Fruit fly (Drosophila melanogaster) whole organism, embryonic: ENCODE data around the gene scrib.
A peak's percentile ranks its signal among the peaks of the same experiment; 100 is the strongest.

ENCODE experiments used
- Abd-B ChIP-seq: fragments of 200-800 bp; sonication (Bioruptor generic); optimal IDR thresholded peaks from 2 replicates; lab custom pipeline; 2018; ENCODE audit warnings: missing biosample characterization, mild to moderate bottlenecking, missing genetic modification characterization, moderate library complexity
- Antp ChIP-seq: fragments of 200-800 bp; sonication (Bioruptor generic); optimal IDR thresholded peaks from 3 replicates; lab custom pipeline; 2016; ENCODE audit warnings: missing biosample characterization, missing genetic modification characterization
- Blimp-1 ChIP-seq: fragments of 200-800 bp; sonication (Bioruptor generic); optimal IDR thresholded peaks from 3 replicates; lab custom pipeline; 2018; ENCODE audit warnings: missing biosample characterization, missing genetic modification characterization, mild to moderate bottlenecking, moderate library complexity, missing genetic modification reagents
- CG10209 ChIP-seq: fragments of 200-800 bp; sonication (Bioruptor generic); optimal IDR thresholded peaks from 3 replicates; lab custom pipeline; 2017; ENCODE audit warnings: missing biosample characterization, mild to moderate bottlenecking, missing genetic modification characterization, missing genetic modification reagents
- CG10654 ChIP-seq: fragments of 200-800 bp; sonication (Bioruptor generic); optimal IDR thresholded peaks from 2 replicates; lab custom pipeline; 2016; ENCODE audit warnings: missing biosample characterization, missing genetic modification characterization
- CG11398 ChIP-seq: fragments of 200-800 bp; sonication (Bioruptor generic); optimal IDR thresholded peaks from 2 replicates; lab custom pipeline; 2016; ENCODE audit warnings: missing biosample characterization, missing genetic modification characterization
- CG12219 ChIP-seq: fragments of 200-800 bp; sonication (Bioruptor generic); optimal IDR thresholded peaks from 3 replicates; lab custom pipeline; 2018; ENCODE audit warnings: missing biosample characterization, mild to moderate bottlenecking, missing genetic modification characterization
- CG12299 ChIP-seq: fragments of 200-800 bp; sonication (Bioruptor generic); optimal IDR thresholded peaks from 2 replicates; lab custom pipeline; 2018; ENCODE audit warnings: missing biosample characterization, mild to moderate bottlenecking, missing genetic modification characterization
- CG12659 ChIP-seq: fragments of 200-800 bp; sonication (Bioruptor generic); optimal IDR thresholded peaks from 3 replicates; lab custom pipeline; 2017; ENCODE audit warnings: mild to moderate bottlenecking, missing biosample characterization, missing genetic modification reagents, missing genetic modification characterization
- CG12744 ChIP-seq: fragments of 200-800 bp; sonication (Bioruptor generic); optimal IDR thresholded peaks from 2 replicates; lab custom pipeline; 2016; ENCODE audit warnings: missing biosample characterization, missing genetic modification characterization
- CG14050 ChIP-seq: fragments of 200-800 bp; sonication (Bioruptor generic); IDR thresholded peaks from 3 replicates; pipeline ENCODE4 v1.3.6; 2022; ENCODE audit warnings: missing biosample characterization, missing genetic modification characterization
- CG15011 ChIP-seq: fragments of 200-800 bp; sonication (Bioruptor generic); optimal IDR thresholded peaks from 3 replicates; lab custom pipeline; 2018; ENCODE audit warnings: missing biosample characterization, mild to moderate bottlenecking, missing genetic modification characterization
- CG30020 ChIP-seq: fragments of 200-800 bp; optimal IDR thresholded peaks from 2 replicates; lab custom pipeline; 2019; ENCODE audit warnings: missing biosample characterization, mild to moderate bottlenecking, missing genetic modification characterization, moderate library complexity
- CG3065 ChIP-seq: fragments of 200-800 bp; sonication (Bioruptor generic); optimal IDR thresholded peaks from 2 replicates; lab custom pipeline; 2016; ENCODE audit warnings: missing biosample characterization, missing genetic modification characterization
- CG31441 ChIP-seq: fragments of 200-800 bp; sonication (Bioruptor generic); IDR thresholded peaks from 2 replicates; pipeline ENCODE4 v1.3.6; 2022; ENCODE audit warnings: missing biosample characterization, missing genetic modification characterization
- CG3726 ChIP-seq: fragments of 200-800 bp; sonication (Bioruptor generic); IDR thresholded peaks from 3 replicates; pipeline ENCODE4, ENCODE4 v1.3.6; 2022; ENCODE audit warnings: missing biosample characterization, missing genetic modification characterization
- CG3847 ChIP-seq: fragments of 200-800 bp; sonication (Bioruptor generic); IDR thresholded peaks from 2 replicates; pipeline ENCODE4 v1.3.6; 2022; ENCODE audit warnings: missing biosample characterization, missing genetic modification characterization
- CG6272 ChIP-seq: fragments of 200-800 bp; sonication (Bioruptor generic); IDR thresholded peaks from 2 replicates; pipeline ENCODE4 v1.3.6; 2022; ENCODE audit warnings: missing biosample characterization, missing genetic modification characterization
- CG8290 ChIP-seq, 3 experiments: fragments of 200-800 bp; sonication (Bioruptor generic); optimal IDR thresholded peaks; 2 replicates each; lab custom pipeline; 2016 to 2019; ENCODE audit warnings: missing biosample characterization in 3 of 3, missing genetic modification characterization in 3 of 3, mild to moderate bottlenecking in 2 of 3, moderate library complexity in 1 of 3
- Deaf1 ChIP-seq: fragments of 200-800 bp; optimal IDR thresholded peaks from 3 replicates; lab custom pipeline; 2019; ENCODE audit warnings: missing biosample characterization, mild to moderate bottlenecking, missing genetic modification characterization, moderate library complexity
- Dek ChIP-seq: fragments of 200-800 bp; sonication (Bioruptor generic); optimal IDR thresholded peaks from 3 replicates; lab custom pipeline; 2019; ENCODE audit warnings: missing biosample characterization, mild to moderate bottlenecking, missing genetic modification characterization, moderate library complexity
- Dip3 ChIP-seq: fragments of 200-800 bp; sonication (Bioruptor generic); optimal IDR thresholded peaks from 3 replicates; lab custom pipeline; 2016; ENCODE audit warnings: missing biosample characterization, missing genetic modification characterization
- Fer2 ChIP-seq: fragments of 200-800 bp; sonication (Bioruptor generic); optimal IDR thresholded peaks from 2 replicates; lab custom pipeline; 2018; ENCODE audit warnings: missing biosample characterization, mild to moderate bottlenecking, missing genetic modification characterization, moderate library complexity
- Hand ChIP-seq: fragments of 200-800 bp; sonication (Bioruptor generic); optimal IDR thresholded peaks from 2 replicates; lab custom pipeline; 2017; ENCODE audit warnings: mild to moderate bottlenecking, missing biosample characterization, missing genetic modification reagents, missing genetic modification characterization
- HmgZ ChIP-seq: fragments of 200-800 bp; sonication (Bioruptor generic); optimal IDR thresholded peaks from 2 replicates; lab custom pipeline; 2018; ENCODE audit warnings: missing biosample characterization, mild to moderate bottlenecking, missing genetic modification characterization
- Nf-YC ChIP-seq: fragments of 200-800 bp; optimal IDR thresholded peaks from 3 replicates; lab custom pipeline; 2019; ENCODE audit warnings: missing biosample characterization, mild to moderate bottlenecking, missing genetic modification characterization, moderate library complexity
- PHDP ChIP-seq: fragments of 200-800 bp; sonication (Bioruptor generic); optimal IDR thresholded peaks from 3 replicates; lab custom pipeline; 2018; ENCODE audit warnings: missing biosample characterization, mild to moderate bottlenecking, missing genetic modification characterization, moderate library complexity
- abd-A ChIP-seq: fragments of 200-800 bp; sonication (Bioruptor generic); optimal IDR thresholded peaks from 3 replicates; lab custom pipeline; 2019; ENCODE audit warnings: missing biosample characterization, mild to moderate bottlenecking, missing genetic modification characterization, moderate library complexity
- cg ChIP-seq: fragments of 200-800 bp; sonication (Bioruptor generic); optimal IDR thresholded peaks from 3 replicates; lab custom pipeline; 2019; ENCODE audit warnings: missing biosample characterization, mild to moderate bottlenecking, missing genetic modification characterization, moderate library complexity
- chn ChIP-seq: fragments of 200-800 bp; sonication (Bioruptor generic); optimal IDR thresholded peaks from 2 replicates; lab custom pipeline; 2016; ENCODE audit warnings: missing biosample characterization, missing genetic modification characterization
- corto ChIP-seq: fragments of 200-800 bp; sonication (Bioruptor generic); optimal IDR thresholded peaks from 2 replicates; lab custom pipeline; 2016; ENCODE audit warnings: missing biosample characterization, mild to moderate bottlenecking, missing genetic modification characterization, moderate library complexity
- cwo ChIP-seq: fragments of 200-800 bp; sonication (Bioruptor generic); optimal IDR thresholded peaks from 3 replicates; lab custom pipeline; 2017; ENCODE audit warnings: missing biosample characterization, missing genetic modification characterization, mild to moderate bottlenecking, moderate library complexity, missing genetic modification reagents
- dpn ChIP-seq, 2 experiments: fragments of 200-800 bp; sonication (Bioruptor generic); optimal IDR thresholded peaks; 3 replicates each; lab custom pipeline; 2016; ENCODE audit warnings: missing biosample characterization in 2 of 2, missing genetic modification characterization in 2 of 2
- ewg ChIP-seq: fragments of 200-800 bp; sonication (Bioruptor generic); optimal IDR thresholded peaks from 3 replicates; lab custom pipeline; 2017; ENCODE audit warnings: mild to moderate bottlenecking, missing biosample characterization, missing genetic modification reagents, missing genetic modification characterization
- fru ChIP-seq: fragments of >200 bp; optimal IDR thresholded peaks from 2 replicates; lab custom pipeline; 2017
- hbn ChIP-seq: fragments of 200-800 bp; sonication (Bioruptor generic); IDR thresholded peaks from 2 replicates; pipeline ENCODE4 v1.3.6; 2022; ENCODE audit warnings: missing biosample characterization, missing genetic modification characterization; ENCODE audit not compliant: partially characterized antibody
- ranshi ChIP-seq: fragments of 200-800 bp; sonication (Bioruptor generic); IDR thresholded peaks from 2 replicates; pipeline ENCODE4 v1.3.6; 2022; ENCODE audit warnings: missing biosample characterization, missing genetic modification characterization
- salm ChIP-seq: fragments of 200-800 bp; sonication (Bioruptor generic); optimal IDR thresholded peaks from 2 replicates; lab custom pipeline; 2018; ENCODE audit warnings: missing biosample characterization, mild to moderate bottlenecking, missing genetic modification characterization
- scrt ChIP-seq: fragments of 200-800 bp; sonication (Bioruptor generic); optimal IDR thresholded peaks from 2 replicates; lab custom pipeline; 2018; ENCODE audit warnings: missing biosample characterization, mild to moderate bottlenecking, missing genetic modification characterization, moderate library complexity
- sd ChIP-seq: fragments of 200-800 bp; sonication (Bioruptor generic); optimal IDR thresholded peaks from 3 replicates; lab custom pipeline; 2018; ENCODE audit warnings: missing biosample characterization, mild to moderate bottlenecking, missing genetic modification characterization, moderate library complexity
- slbo ChIP-seq: fragments of 200-800 bp; sonication (Bioruptor generic); IDR thresholded peaks from 2 replicates; pipeline ENCODE4 v1.3.6; 2022; ENCODE audit warnings: missing biosample characterization, missing genetic modification characterization
- wek ChIP-seq: fragments of 200-800 bp; sonication (Bioruptor generic); optimal IDR thresholded peaks from 3 replicates; lab custom pipeline; 2018; ENCODE audit warnings: missing biosample characterization, mild to moderate bottlenecking, missing genetic modification characterization, moderate library complexity

scrib gene

dm6 chr3R:26593847-26594542 lies 57.8 kb downstream of the scrib start (continued):
- TF ChIP-seq CG31441 (GFP tag; lab: Robert Waterston, UW) = no peak
- TF ChIP-seq CG10654 (GFP tag; lab: Kevin White, UChicago) = no peak
- TF ChIP-seq CG6272 (GFP tag; lab: Robert Waterston, UW) = no peak
- no peak for TF ChIP-seq wek (GFP tag; lab: Kevin White, UChicago)
- TF ChIP-seq CG30020 = no peak
- TF ChIP-seq sd (tag; lab: Kevin White, UChicago) = peak; percentile 26
- TF ChIP-seq cwo = no peak
- no peak for TF ChIP-seq Antp (GFP tag; lab: Kevin White, UChicago)
- peak; percentile 55 for TF ChIP-seq Nf-YC (tag; lab: Kevin White, UChicago)
- no peak for TF ChIP-seq Fer2
- no peak for TF ChIP-seq cg (GFP tag; lab: Kevin White, UChicago)
- TF ChIP-seq fru = no peak
- TF ChIP-seq abd-A (tag; lab: Kevin White, UChicago) = peak; percentile 91
- TF ChIP-seq slbo (GFP tag; lab: Robert Waterston, UW) = no peak
- TF ChIP-seq Blimp-1 (GFP tag; lab: Kevin White, UChicago) = peak; percentile 44
- peak; percentile 7 for TF ChIP-seq salm (tag; lab: Kevin White, UChicago)
- no peak for TF ChIP-seq corto (GFP tag; lab: Kevin White, UChicago)
- TF ChIP-seq CG12219 (GFP tag; lab: Kevin White, UChicago) = no peak
- TF ChIP-seq Dek (tag; lab: Kevin White, UChicago) = no peak
- TF ChIP-seq CG11398 (GFP tag; lab: Kevin White, UChicago) = no peak
- no peak for TF ChIP-seq chn (GFP tag; lab: Kevin White, UChicago)
- TF ChIP-seq CG12744 = no peak
- no peak for TF ChIP-seq CG10209 (GFP tag; lab: Kevin White, UChicago)
- no peak for TF ChIP-seq CG12659 (GFP tag; lab: Kevin White, UChicago)
- no peak for TF ChIP-seq Hand (GFP tag; lab: Kevin White, UChicago)
- TF ChIP-seq Dip3 (GFP tag; lab: Kevin White, UChicago) = no peak
- TF ChIP-seq CG15011 = no peak
- no peak for TF ChIP-seq HmgZ (tag; lab: Kevin White, UChicago)
- TF ChIP-seq Abd-B (GFP tag; lab: Kevin White, UChicago) = no peak
- no peak for TF ChIP-seq hbn
- TF ChIP-seq ranshi = no peak
- TF ChIP-seq CG3726 (GFP tag; lab: Robert Waterston, UW) = no peak
- TF ChIP-seq CG12299 (tag; lab: Kevin White, UChicago) = no peak
- no peak for TF ChIP-seq CG14050
- no peak for TF ChIP-seq CG8290 (GFP tag; optimal IDR thresholded peaks at IDR 0.05; lab: Kevin White, UChicago)
- TF ChIP-seq CG8290 (tag; optimal IDR thresholded peaks at IDR 0.05; lab: Kevin White, UChicago) = no peak
- TF ChIP-seq PHDP (tag; lab: Kevin White, UChicago) = no peak
- TF ChIP-seq CG3847 (GFP tag; lab: Robert Waterston, UW) = no peak
- TF ChIP-seq, all 482 proteins: peak for 13

- TF ChIP-seq ewg (GFP tag; lab: Kevin White, UChicago) (peak; percentile 70), CG3065 (GFP tag; lab: Kevin White, UChicago) (no peak), abd-A (tag; lab: Kevin White, UChicago) (peak; percentile 28), Deaf1 (tag; lab: Kevin White, UChicago) (peak; percentile 82), scrt (GFP tag; lab: Kevin White, UChicago) (peak; percentile 97), dpn (GFP tag; optimal IDR thresholded peaks at IDR 0.05; lab: Kevin White, UChicago) (no peak)
Measured at dm6 chr3R:26606498-26606897, 70.3 kb downstream of the scrib start.
